Fruit fly (Drosophila melanogaster) whole organism, prepupa: Measurements from ENCODE around the gene Usf.

Experiments
- Blimp-1 ChIP-seq: fragments of 200-800 bp; sonication (Bioruptor generic); optimal IDR thresholded peaks from 3 replicates; lab custom pipeline; 2017; ENCODE audit warnings: missing biosample characterization, missing genetic modification characterization, mild to moderate bottlenecking, moderate library complexity, missing genetic modification reagents
- CG11902 ChIP-seq: fragments of 200-800 bp; sonication (Bioruptor generic); optimal IDR thresholded peaks from 3 replicates; lab custom pipeline; 2016; ENCODE audit warnings: missing biosample characterization, missing genetic modification characterization
- CG32006 ChIP-seq: fragments of 200-800 bp; sonication (Bioruptor generic); optimal IDR thresholded peaks from 3 replicates; lab custom pipeline; 2017; ENCODE audit warnings: missing biosample characterization, mild to moderate bottlenecking, missing genetic modification characterization
- CG6854 ChIP-seq: fragments of 200-800 bp; sonication (Bioruptor generic); optimal IDR thresholded peaks from 2 replicates; lab custom pipeline; 2017; ENCODE audit warnings: missing biosample characterization, mild to moderate bottlenecking, missing genetic modification characterization
- CG7368 ChIP-seq: fragments of 200-800 bp; sonication (Bioruptor generic); optimal IDR thresholded peaks from 3 replicates; lab custom pipeline; 2016; ENCODE audit warnings: missing biosample characterization, missing genetic modification characterization
- Ets96B ChIP-seq: fragments of 200-800 bp; optimal IDR thresholded peaks from 2 replicates; lab custom pipeline; 2019; ENCODE audit warnings: missing biosample characterization, mild to moderate bottlenecking, missing genetic modification characterization, moderate library complexity
- acj6 ChIP-seq: fragments of 200-800 bp; sonication (Bioruptor generic); optimal IDR thresholded peaks from 3 replicates; lab custom pipeline; 2016; ENCODE audit warnings: missing biosample characterization, missing genetic modification characterization
- lz ChIP-seq: fragments of 200-800 bp; sonication (Bioruptor generic); optimal IDR thresholded peaks from 3 replicates; lab custom pipeline; 2016; ENCODE audit warnings: missing biosample characterization, missing genetic modification characterization
- net ChIP-seq: fragments of 200-800 bp; sonication (Bioruptor generic); optimal IDR thresholded peaks from 3 replicates; lab custom pipeline; 2016; ENCODE audit warnings: missing biosample characterization, missing genetic modification characterization
- pdm3 ChIP-seq: fragments of 200-800 bp; sonication (Bioruptor generic); optimal IDR thresholded peaks from 3 replicates; lab custom pipeline; 2016; ENCODE audit warnings: missing biosample characterization, missing genetic modification characterization

- TF ChIP-seq lz (GFP tag; lab: Kevin White, UChicago) (no peak), acj6 (no peak), CG32006 (GFP tag; lab: Kevin White, UChicago) (no peak), CG6854 (GFP tag; lab: Kevin White, UChicago) (no peak), net (no peak), CG7368 (GFP tag; lab: Kevin White, UChicago) (no peak), Ets96B (tag; lab: Kevin White, UChicago) (no peak), pdm3 (GFP tag; lab: Kevin White, UChicago) (no peak), Blimp-1 (GFP tag; lab: Kevin White, UChicago) (no peak), CG11902 (GFP tag; lab: Kevin White, UChicago) (no peak)
Observed at dm6 chrX:4587584-4587983, 39.0 kb upstream of the Usf start.
